Fruit fly (Drosophila melanogaster) whole organism, embryonic: ENCODE results near the gene Nle.

ENCODE experiments used
- CG10959 ChIP-seq: fragments of 200-800 bp; sonication (Bioruptor generic); IDR thresholded peaks from 2 replicates; pipeline ENCODE4 v1.3.6; 2022; ENCODE audit warnings: missing biosample characterization, missing genetic modification characterization
- CG11085 ChIP-seq: fragments of 200-800 bp; sonication (Bioruptor generic); IDR thresholded peaks from 2 replicates; pipeline ENCODE4 v1.3.6; 2022; ENCODE audit warnings: missing biosample characterization, missing genetic modification characterization
- CG15601 ChIP-seq: fragments of 200-800 bp; sonication (Bioruptor generic); optimal IDR thresholded peaks from 3 replicates; lab custom pipeline; 2019; ENCODE audit warnings: missing biosample characterization, mild to moderate bottlenecking, missing genetic modification characterization, moderate library complexity
- CG7963 ChIP-seq: fragments of 200-800 bp; sonication (Bioruptor generic); IDR thresholded peaks from 3 replicates; pipeline ENCODE4 v1.3.6; 2022; ENCODE audit warnings: missing biosample characterization, missing genetic modification characterization; ENCODE audit not compliant: partially characterized antibody
- Camta ChIP-seq: fragments of 200-800 bp; sonication (Bioruptor generic); optimal IDR thresholded peaks from 2 replicates; lab custom pipeline; 2016; ENCODE audit warnings: missing biosample characterization, missing genetic modification characterization
- CrebB ChIP-seq: fragments of 200-800 bp; sonication (Bioruptor generic); optimal IDR thresholded peaks from 3 replicates; lab custom pipeline; 2018; ENCODE audit warnings: missing biosample characterization, mild to moderate bottlenecking, missing genetic modification characterization
- HmgZ ChIP-seq: fragments of 200-800 bp; sonication (Bioruptor generic); optimal IDR thresholded peaks from 2 replicates; lab custom pipeline; 2018; ENCODE audit warnings: missing biosample characterization, mild to moderate bottlenecking, missing genetic modification characterization
- Myb ChIP-seq: fragments of 200-800 bp; sonication (Bioruptor generic); optimal IDR thresholded peaks from 2 replicates; lab custom pipeline; 2016; ENCODE audit warnings: missing biosample characterization, missing genetic modification characterization
- Sox100B ChIP-seq: fragments of 200-800 bp; sonication (Bioruptor generic); optimal IDR thresholded peaks from 3 replicates; lab custom pipeline; 2018; ENCODE audit warnings: missing biosample characterization, mild to moderate bottlenecking, missing genetic modification characterization
- h ChIP-seq: fragments of >200 bp; optimal IDR thresholded peaks from 2 replicates; lab custom pipeline; 2017
- run ChIP-seq: fragments of 200-800 bp; sonication (Bioruptor generic); optimal IDR thresholded peaks from 3 replicates; lab custom pipeline; 2018; ENCODE audit warnings: missing biosample characterization, mild to moderate bottlenecking, missing genetic modification characterization
- tap ChIP-seq: fragments of 200-800 bp; optimal IDR thresholded peaks from 3 replicates; lab custom pipeline; 2019; ENCODE audit warnings: missing biosample characterization, mild to moderate bottlenecking, missing genetic modification characterization, moderate library complexity

DNA sequence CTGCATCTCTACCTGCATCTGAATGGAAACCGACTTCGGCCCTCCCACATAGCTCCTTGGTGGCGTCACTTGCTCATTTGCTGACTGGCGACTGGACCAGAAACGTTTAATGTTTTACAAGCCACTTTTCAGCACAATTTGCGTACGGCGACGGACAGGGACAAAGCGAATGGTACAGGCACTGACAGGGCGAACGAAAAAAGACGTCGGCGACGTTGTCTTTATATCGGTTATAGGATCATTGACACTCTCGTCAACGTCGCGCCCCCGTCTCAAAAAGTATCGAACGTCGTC lies 49.4 kb downstream of the Nle start:
- TF ChIP-seq CG7963 (GFP tag; lab: Robert Waterston, UW) (no peak), CrebB (tag; lab: Kevin White, UChicago) (no peak), Camta (no peak), Sox100B (no peak), Myb (no peak), HmgZ (tag; lab: Kevin White, UChicago) (no peak), CG11085 (GFP tag; lab: Robert Waterston, UW) (no peak), tap (no peak), h (lab: Kevin White, UChicago) (no peak), run (tag; lab: Kevin White, UChicago) (no peak), CG15601 (tag; lab: Kevin White, UChicago) (no peak), CG10959 (no peak)
